Worm (Caenorhabditis elegans) whole organism, L1 larva: Measurements from ENCODE around the gene rpl-34.

Experiments
- ama-1 ChIP-seq: fragments of 150-350 bp; optimal IDR thresholded peaks from 2 replicates; lab custom pipeline; 2014
- lin-35 ChIP-seq, 2 experiments: fragments of 150-350 bp; optimal IDR thresholded peaks; 2 replicates each; lab custom pipeline; 2014; ENCODE audit warnings: missing biosample characterization in 2 of 2, missing genetic modification characterization in 2 of 2, missing genetic modification reagents in 2 of 2

- no peak for TF ChIP-seq lin-35 (GFP tag; optimal IDR thresholded peaks at IDR 0.05; lab: Kevin White, UChicago)
- TF ChIP-seq ama-1 (lab: Kevin White, UChicago) = no peak
Observed at ce11 chrIV:12275892-12276291, 7.1 kb downstream of the rpl-34 start, which contains the start of gene vps-8.
